Fruit fly (Drosophila melanogaster): ENCODE results near the gene Sec16.

Gene Sec16

DNA sequence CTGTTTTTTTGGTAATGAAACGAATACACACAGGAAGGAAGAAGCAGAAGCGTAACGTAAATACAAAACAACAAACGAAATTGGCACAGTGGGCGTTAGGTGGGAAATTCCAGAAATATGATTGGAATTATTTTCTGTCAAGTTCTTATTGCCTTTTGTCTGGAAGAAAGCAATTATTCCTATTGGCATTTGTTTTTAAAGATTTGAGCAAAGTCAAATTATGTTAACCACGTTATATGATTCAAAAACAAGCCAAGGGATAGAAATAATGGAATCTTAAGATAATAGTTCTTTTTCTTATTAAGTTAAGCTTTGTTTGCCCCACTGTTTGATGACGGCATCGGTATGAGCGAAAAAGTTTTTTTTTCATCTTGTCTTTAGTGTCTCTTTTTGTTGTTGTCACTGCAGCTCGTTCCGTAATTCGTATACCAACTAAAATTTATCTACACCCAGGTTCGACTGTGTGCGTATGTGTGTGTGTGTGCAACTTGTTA lies 16.3 kb upstream of the Sec16 start (continued):
- peak; percentile 71 for TF ChIP-seq CG30020 (tag; optimal IDR thresholded peaks at IDR 0.05)
- TF ChIP-seq CG4328 (GFP tag; optimal IDR thresholded peaks at IDR 0.05): peak; percentile 87
- peak; percentile 42 to 72 for TF ChIP-seq insv (GFP tag; optimal IDR thresholded peaks at IDR 0.05)
- no peak for TF ChIP-seq cad (GFP tag; optimal IDR thresholded peaks at IDR 0.05)
- TF ChIP-seq kni (GFP tag; optimal IDR thresholded peaks at IDR 0.05): no peak
- peak; percentile 93 for TF ChIP-seq CG17385 (GFP tag; optimal IDR thresholded peaks at IDR 0.05)
- no peak for TF ChIP-seq aop (GFP tag; IDR thresholded peaks at IDR 0.05)
- peak; percentile 84 for TF ChIP-seq onecut (GFP tag; IDR thresholded peaks at IDR 0.05)
- TF ChIP-seq pzg (GFP tag; optimal IDR thresholded peaks at IDR 0.05): peak; percentile 5
- TF ChIP-seq CG14667 (GFP tag; IDR thresholded peaks at IDR 0.05): peak; percentile 84
- peak; percentile 85 for TF ChIP-seq trem (tag; optimal IDR thresholded peaks at IDR 0.05)
- TF ChIP-seq prd (optimal IDR thresholded peaks at IDR 0.05): no peak
- peak; percentile 93 for TF ChIP-seq prd (GFP tag; IDR thresholded peaks at IDR 0.05)
- peak; percentile 93 for TF ChIP-seq CG12219 (GFP tag; optimal IDR thresholded peaks at IDR 0.05)
- peak; percentile 88 for TF ChIP-seq gsb (GFP tag; IDR thresholded peaks at IDR 0.05)
- peak; percentile 62 for TF ChIP-seq Sry-δ (GFP tag; optimal IDR thresholded peaks at IDR 0.05)
- no peak for TF ChIP-seq Trl (optimal IDR thresholded peaks at IDR 0.05)
- TF ChIP-seq Trl (GFP tag; optimal IDR thresholded peaks at IDR 0.05): peak; percentile 96
- peak; percentile 76; the same call in 1 of the 2 replicates for TF ChIP-seq rib (GFP tag; IDR thresholded peaks at IDR 0.05)
- peak in 1 of 2 experiments; percentile 76 for TF ChIP-seq Hr78 (GFP tag; optimal IDR thresholded peaks at IDR 0.05)
- peak; percentile 97 for TF ChIP-seq PHDP (tag; optimal IDR thresholded peaks at IDR 0.05)
- peak; percentile 96 for TF ChIP-seq zfh2 (GFP tag; optimal IDR thresholded peaks at IDR 0.05)
- peak; percentile 76 for TF ChIP-seq CG10959 (GFP tag; IDR thresholded peaks at IDR 0.05)
- peak; percentile 80 for TF ChIP-seq CG6254 (GFP tag; optimal IDR thresholded peaks at IDR 0.05)
- TF ChIP-seq MESR4 (GFP tag; optimal IDR thresholded peaks at IDR 0.05): peak; percentile 10
- peak; percentile 86 for TF ChIP-seq CG11093 (GFP tag; IDR thresholded peaks at IDR 0.05)
- TF ChIP-seq fd3F (GFP tag; optimal IDR thresholded peaks at IDR 0.05): peak; percentile 95
- TF ChIP-seq Usf (GFP tag; optimal IDR thresholded peaks at IDR 0.05): peak; percentile 84
- TF ChIP-seq Xbp1 (GFP tag; optimal IDR thresholded peaks at IDR 0.05): peak; percentile 94
- TF ChIP-seq CG3163 (GFP tag; optimal IDR thresholded peaks at IDR 0.05): peak; percentile 84
- TF ChIP-seq salm (tag; optimal IDR thresholded peaks at IDR 0.05): peak; percentile 93
- peak; percentile 70 for TF ChIP-seq TFAM (GFP tag; optimal IDR thresholded peaks at IDR 0.05)
- no peak for TF ChIP-seq CG1832 (GFP tag; optimal IDR thresholded peaks at IDR 0.05)
- TF ChIP-seq tap (tag; optimal IDR thresholded peaks at IDR 0.05): peak; percentile 94
- TF ChIP-seq wdn (GFP tag; IDR thresholded peaks at IDR 0.05): peak; percentile 89
- peak; percentile 82 for TF ChIP-seq CG43689 (GFP tag; IDR thresholded peaks at IDR 0.05)
- TF ChIP-seq Mes4 (GFP tag; optimal IDR thresholded peaks at IDR 0.05): peak; percentile 92
- TF ChIP-seq bsh (GFP tag; optimal IDR thresholded peaks at IDR 0.05): peak; percentile 93 to 94
- peak; percentile 93 for TF ChIP-seq pum (GFP tag; optimal IDR thresholded peaks at IDR 0.05)
- peak; percentile 92 for TF ChIP-seq NK7.1 (GFP tag; optimal IDR thresholded peaks at IDR 0.05)
- peak; percentile 88 for TF ChIP-seq gsb-n (tag; optimal IDR thresholded peaks at IDR 0.05)
- TF ChIP-seq NFAT (GFP tag; IDR thresholded peaks at IDR 0.05): peak; percentile 84
- peak; percentile 93 for TF ChIP-seq so (GFP tag; IDR thresholded peaks at IDR 0.05)
- peak; percentile 94 to 95 for TF ChIP-seq chif (GFP tag; optimal IDR thresholded peaks at IDR 0.05)
- TF ChIP-seq CG10565 (GFP tag; optimal IDR thresholded peaks at IDR 0.05): peak; percentile 82
- peak; percentile 81 for TF ChIP-seq CG17186 (GFP tag; optimal IDR thresholded peaks at IDR 0.05)
- peak; percentile 88 for TF ChIP-seq CG9876 (GFP tag; optimal IDR thresholded peaks at IDR 0.05)
- TF ChIP-seq CG31441 (GFP tag; IDR thresholded peaks at IDR 0.05): peak; percentile 98
- peak; percentile 72 for TF ChIP-seq CG8765 (GFP tag; IDR thresholded peaks at IDR 0.05)
- TF ChIP-seq CG17328 (GFP tag; IDR thresholded peaks at IDR 0.05): peak; percentile 87
- TF ChIP-seq Doc3 (GFP tag; IDR thresholded peaks at IDR 0.05; ENCODE audit: partially characterized antibody): no peak
